Worm (Caenorhabditis elegans) whole organism, L2 larva: ENCODE measurements around the gene slc-25A18.1.

Experiments
- Y55F3AM.14 ChIP-seq: fragments of 200-800 bp; sonication (Bioruptor generic); optimal IDR thresholded peaks from 2 replicates; lab custom pipeline; 2018; ENCODE audit warnings: mild to moderate bottlenecking, missing genetic modification characterization, missing compliant biosample characterization
- alr-1 ChIP-seq: fragments of 150-350 bp; optimal IDR thresholded peaks from 2 replicates; lab custom pipeline; 2014; ENCODE audit warnings: missing biosample characterization, missing genetic modification characterization
- ama-1 ChIP-seq: fragments of 150-350 bp; optimal IDR thresholded peaks from 2 replicates; lab custom pipeline; 2018; ENCODE audit warnings: inconsistent platforms
- blmp-1 ChIP-seq: sonication (generic microtip); optimal IDR thresholded peaks from 2 replicates; lab custom pipeline; 2017; ENCODE audit warnings: missing genetic modification characterization, mild to moderate bottlenecking, missing compliant biosample characterization, antibody characterized with exemption, moderate library complexity; ENCODE audit not compliant: insufficient read depth
- ceh-16 ChIP-seq: fragments of 150-350 bp; optimal IDR thresholded peaks from 2 replicates; lab custom pipeline; 2014; ENCODE audit warnings: missing biosample characterization, missing genetic modification characterization
- ceh-82 ChIP-seq: fragments of 150-350 bp; optimal IDR thresholded peaks from 2 replicates; lab custom pipeline; 2014; ENCODE audit warnings: missing biosample characterization, missing genetic modification characterization
- crh-2 ChIP-seq: sonication (generic microtip); optimal IDR thresholded peaks from 2 replicates; lab custom pipeline; 2017; ENCODE audit warnings: missing biosample characterization, missing genetic modification characterization
- elt-1 ChIP-seq: fragments of 150-350 bp; optimal IDR thresholded peaks from 2 replicates; lab custom pipeline; 2014; ENCODE audit warnings: missing biosample characterization, missing genetic modification characterization
- elt-3 ChIP-seq: sonication (generic microtip); optimal IDR thresholded peaks from 2 replicates; lab custom pipeline; 2017; ENCODE audit warnings: missing biosample characterization, missing genetic modification characterization
- fos-1 ChIP-seq: fragments of 150-350 bp; optimal IDR thresholded peaks from 2 replicates; lab custom pipeline; 2014; ENCODE audit warnings: missing biosample characterization, missing genetic modification characterization
- gmeb-1 ChIP-seq: fragments of 150-350 bp; optimal IDR thresholded peaks from 2 replicates; lab custom pipeline; 2014; ENCODE audit warnings: missing biosample characterization, missing genetic modification characterization
- lin-11 ChIP-seq: fragments of 150-350 bp; sonication (generic microtip); optimal IDR thresholded peaks from 2 replicates; lab custom pipeline; 2014; ENCODE audit warnings: missing biosample characterization, missing genetic modification characterization, inconsistent platforms, mixed read lengths
- lin-39 ChIP-seq: fragments of 150-350 bp; optimal IDR thresholded peaks from 2 replicates; lab custom pipeline; 2014; ENCODE audit warnings: missing biosample characterization, missing genetic modification reagents, missing genetic modification characterization
- lsy-2 ChIP-seq, 2 experiments: fragments of 150-350 bp in 1 of 2; sonication (generic microtip) in 1 of 2; optimal IDR thresholded peaks; 2 replicates each; lab custom pipeline; 2014 to 2017; ENCODE audit warnings: missing biosample characterization in 2 of 2, missing genetic modification characterization in 2 of 2
- mab-5 ChIP-seq: fragments of 150-350 bp; optimal IDR thresholded peaks from 2 replicates; lab custom pipeline; 2014; ENCODE audit warnings: missing biosample characterization, missing genetic modification characterization
- mdl-1 ChIP-seq, 2 experiments: fragments of 150-350 bp in 1 of 2; sonication (generic microtip) in 1 of 2; optimal IDR thresholded peaks; 2 replicates each; lab custom pipeline; 2017; ENCODE audit warnings: missing biosample characterization in 2 of 2, missing genetic modification characterization in 2 of 2
- nhr-12 ChIP-seq: fragments of 150-350 bp; optimal IDR thresholded peaks from 2 replicates; lab custom pipeline; 2014; ENCODE audit warnings: missing biosample characterization, missing genetic modification characterization
- nhr-23 ChIP-seq: fragments of 150-350 bp; optimal IDR thresholded peaks from 2 replicates; lab custom pipeline; 2014; ENCODE audit warnings: missing biosample characterization, missing genetic modification reagents, missing genetic modification characterization
- nhr-25 ChIP-seq: fragments of 150-350 bp; sonication (generic microtip); optimal IDR thresholded peaks from 3 replicates; lab custom pipeline; 2014; ENCODE audit warnings: missing biosample characterization, missing genetic modification characterization
- nhr-6 ChIP-seq: fragments of 150-350 bp; optimal IDR thresholded peaks from 2 replicates; lab custom pipeline; 2014; ENCODE audit warnings: missing biosample characterization, missing genetic modification characterization
- nhr-77 ChIP-seq: fragments of 150-350 bp; optimal IDR thresholded peaks from 2 replicates; lab custom pipeline; 2014; ENCODE audit warnings: missing biosample characterization, missing genetic modification characterization
- peb-1 ChIP-seq: fragments of 150-350 bp; optimal IDR thresholded peaks from 2 replicates; lab custom pipeline; 2014; ENCODE audit warnings: missing biosample characterization, missing genetic modification characterization
- sem-4 ChIP-seq: fragments of 150-350 bp; optimal IDR thresholded peaks from 2 replicates; lab custom pipeline; 2014; ENCODE audit warnings: missing biosample characterization, missing genetic modification reagents, missing genetic modification characterization
- skn-1 ChIP-seq: sonication (generic microtip); optimal IDR thresholded peaks from 2 replicates; lab custom pipeline; 2017; ENCODE audit warnings: missing biosample characterization, missing genetic modification characterization
- sma-9 ChIP-seq, 2 experiments: fragments of 150-350 bp in 1 of 2; sonication (generic microtip) in 1 of 2; optimal IDR thresholded peaks; 2 replicates each; lab custom pipeline; 2014 to 2016; ENCODE audit warnings: missing genetic modification characterization in 2 of 2, mild to moderate bottlenecking in 1 of 2, missing biosample characterization in 1 of 2, missing compliant biosample characterization in 1 of 2, missing genetic modification reagents in 1 of 2, moderate library complexity in 1 of 2
- snpc-4 ChIP-seq: fragments of 150-350 bp; optimal IDR thresholded peaks from 2 replicates; lab custom pipeline; 2014; ENCODE audit warnings: missing biosample characterization, missing genetic modification characterization
- unc-55 ChIP-seq: fragments of 150-350 bp; sonication (generic microtip); optimal IDR thresholded peaks from 3 replicates; lab custom pipeline; 2014; ENCODE audit warnings: missing biosample characterization, missing genetic modification reagents, missing genetic modification characterization
- unc-62 ChIP-seq: fragments of 150-350 bp; optimal IDR thresholded peaks from 2 replicates; lab custom pipeline; 2014; ENCODE audit warnings: missing biosample characterization, missing genetic modification reagents, missing genetic modification characterization
- zag-1 ChIP-seq: fragments of 150-350 bp; optimal IDR thresholded peaks from 2 replicates; lab custom pipeline; 2014; ENCODE audit warnings: missing biosample characterization, missing genetic modification characterization
- ztf-11 ChIP-seq: sonication (generic microtip); optimal IDR thresholded peaks from 2 replicates; lab custom pipeline; 2017; ENCODE audit warnings: missing biosample characterization, missing genetic modification characterization

Gene slc-25A18.1

DNA sequence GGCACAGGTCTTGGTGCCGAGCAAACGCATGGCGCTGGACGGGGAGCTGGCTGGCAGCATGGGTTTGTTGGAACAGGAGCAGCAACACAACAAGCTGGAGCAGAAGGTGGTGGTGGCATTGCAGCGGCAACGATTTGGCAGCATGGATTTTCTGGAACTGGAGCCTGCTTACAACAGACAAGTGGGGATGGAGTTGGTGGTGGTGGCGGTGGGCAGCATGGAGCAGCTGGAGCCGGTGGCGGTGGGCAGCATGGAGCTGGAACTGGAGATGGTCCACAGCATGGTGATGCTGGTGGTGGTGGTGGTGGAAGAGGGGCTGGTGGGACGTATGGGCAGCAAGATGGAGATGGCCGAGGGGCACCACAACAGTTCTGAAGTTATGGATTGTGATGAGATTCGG, 42.9 kb downstream of the slc-25A18.1 start:
- TF ChIP-seq gmeb-1 (no peak), nhr-77 (no peak), alr-1 (no peak), elt-1 (no peak)

ce11 chrX:14959393-14960073, 44.2 kb downstream of the slc-25A18.1 start:
- TF ChIP-seq skn-1 (tag; lab: Kevin White, UChicago) (no peak), nhr-12 (tag; lab: Kevin White, UChicago) (no peak), nhr-6 (tag; lab: Kevin White, UChicago) (no peak), fos-1 (tag; lab: Kevin White, UChicago) (no peak), nhr-77 (no peak), mab-5 (tag; lab: Kevin White, UChicago) (no peak), ama-1 (lab: Kevin White, UChicago) (no peak), ceh-82 (no peak)
- TF ChIP-seq, all 48 proteins: peak for 0

DNA sequence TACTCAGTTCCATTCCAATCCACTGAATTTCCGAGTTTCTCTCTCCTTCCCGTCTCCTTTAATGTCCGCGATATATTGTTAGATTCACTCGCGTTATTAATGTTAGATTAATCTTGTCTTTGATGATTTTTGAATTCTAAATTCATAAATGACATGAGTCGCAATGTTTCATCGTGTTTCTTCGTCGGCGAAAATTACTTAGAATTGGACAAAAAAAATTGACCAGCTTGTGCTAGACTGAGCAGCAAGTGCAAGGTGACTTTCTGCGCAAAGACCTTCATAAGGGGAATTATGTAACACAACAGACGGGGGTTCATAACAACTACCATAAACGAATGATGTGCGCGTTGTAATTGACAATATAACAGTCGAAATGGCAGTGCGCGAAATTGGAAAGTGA, 45.3 kb downstream of the slc-25A18.1 start:
- no peak for TF ChIP-seq lin-39 (tag; lab: Kevin White, UChicago)
- TF ChIP-seq lsy-2 (tag; optimal IDR thresholded peaks at IDR 0.05; lab: Kevin White, UChicago): no peak
- TF ChIP-seq Y55F3AM.14: no peak
- TF ChIP-seq peb-1 (tag; lab: Kevin White, UChicago): no peak

DNA sequence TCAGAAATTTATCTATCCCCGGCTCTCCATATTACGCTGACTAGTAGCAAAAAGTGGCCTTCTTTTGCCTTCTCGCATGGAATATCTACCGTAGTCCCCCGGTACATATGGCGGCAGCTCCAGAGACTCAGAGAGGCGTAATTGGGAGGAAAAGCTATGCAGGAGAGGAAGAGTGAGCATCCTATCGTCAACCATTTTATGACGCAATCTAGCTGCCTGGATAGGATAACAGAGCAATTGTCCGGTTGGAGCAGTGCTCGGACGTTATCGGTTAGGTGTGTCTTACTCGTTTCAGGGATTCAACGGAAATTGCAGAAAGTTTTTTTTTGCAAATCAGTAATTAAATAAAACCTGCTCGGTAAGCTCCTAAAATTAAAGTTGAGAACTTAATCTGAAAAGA, 46.6 kb downstream of the slc-25A18.1 start:
- TF ChIP-seq nhr-23 (tag; lab: Kevin White, UChicago) (no peak), snpc-4 (tag; lab: Kevin White, UChicago) (no peak), unc-55 (GFP tag; lab: Kevin White, UChicago) (no peak), unc-62 (GFP tag; lab: Kevin White, UChicago) (no peak), ama-1 (lab: Kevin White, UChicago) (no peak)

ce11 chrX:14954548-14954947, 49.2 kb downstream of the slc-25A18.1 start, which contains the start of gene pag-3:
pag-3 (minus strand) TSS chrX:14954648.
- TF ChIP-seq blmp-1 (tag; lab: Kevin White, UChicago): no peak
- no peak for TF ChIP-seq ztf-11 (tag; lab: Kevin White, UChicago)
- TF ChIP-seq ceh-16: no peak
- TF ChIP-seq mdl-1 (tag; optimal IDR thresholded peaks at IDR 0.05; lab: Kevin White, UChicago): no peak
- no peak for TF ChIP-seq nhr-23 (tag; lab: Kevin White, UChicago)
- TF ChIP-seq snpc-4 (tag; lab: Kevin White, UChicago): no peak
- no peak for TF ChIP-seq lin-11 (tag; lab: Kevin White, UChicago)
- TF ChIP-seq sem-4 (tag; lab: Kevin White, UChicago): no peak
- no peak for TF ChIP-seq sma-9 (GFP tag; optimal IDR thresholded peaks at IDR 0.05; lab: Kevin White, UChicago)
- TF ChIP-seq sma-9 (tag; optimal IDR thresholded peaks at IDR 0.05; lab: Kevin White, UChicago): no peak
- no peak for TF ChIP-seq crh-2 (tag; lab: Kevin White, UChicago)
- TF ChIP-seq ama-1 (lab: Kevin White, UChicago): no peak
- no peak for TF ChIP-seq fos-1 (tag; lab: Kevin White, UChicago)
- no peak for TF ChIP-seq elt-1
- TF ChIP-seq elt-3 (tag; lab: Kevin White, UChicago): no peak
- no peak for TF ChIP-seq alr-1
- TF ChIP-seq ceh-82: no peak
- TF ChIP-seq zag-1 (tag; lab: Kevin White, UChicago): no peak
- TF ChIP-seq nhr-25 (tag; lab: Kevin White, UChicago): no peak
- TF ChIP-seq lin-39 (tag; lab: Kevin White, UChicago): no peak
